Fruit fly (Drosophila melanogaster): Measurements from ENCODE around the gene PIG-K.
A peak's percentile ranks its signal among the peaks of the same experiment; 100 is the strongest.

PIG-K gene

DNA sequence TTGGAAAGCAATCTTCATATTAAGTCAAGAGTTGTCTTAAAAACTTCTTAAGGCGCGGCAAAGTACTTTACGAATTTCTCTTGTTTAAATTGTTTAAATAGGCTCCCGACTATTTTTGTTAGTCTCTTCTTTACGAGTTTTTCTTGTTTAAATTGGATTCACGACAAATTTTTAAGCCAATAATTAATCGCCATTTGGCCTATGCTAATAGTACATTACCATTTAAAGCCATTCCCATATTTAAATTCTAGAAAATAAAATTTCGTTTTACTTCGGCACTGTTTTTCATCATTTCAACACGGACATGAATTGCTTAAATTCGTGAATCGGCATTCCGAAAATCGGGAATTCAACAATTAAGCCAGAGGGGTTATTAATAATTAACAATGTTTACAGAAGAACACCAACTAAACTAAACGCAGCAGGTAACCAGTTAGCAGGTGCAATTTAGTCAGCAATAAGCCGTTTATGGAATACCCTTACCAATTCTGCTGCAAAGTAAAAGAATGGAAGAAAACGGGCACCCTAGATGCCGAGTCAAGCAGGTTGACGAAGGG, 367 bp upstream of the PIG-K start (continued):
- TF ChIP-seq Dfd (GFP tag; optimal IDR thresholded peaks at IDR 0.05) (no peak), Sry-δ (GFP tag; optimal IDR thresholded peaks at IDR 0.05) (peak; percentile 26), E2f1 (GFP tag; IDR thresholded peaks at IDR 0.05) (peak; percentile 62), tgo (GFP tag; IDR thresholded peaks at IDR 0.05) (peak; percentile 54), CG32532 (GFP tag; IDR thresholded peaks at IDR 0.05) (peak; percentile 55; the same call in 1 of the 2 replicates), CG12155 (GFP tag; optimal IDR thresholded peaks at IDR 0.05) (peak; percentile 60), lab (GFP tag; optimal IDR thresholded peaks at IDR 0.05) (peak; percentile 72), CG31441 (GFP tag; IDR thresholded peaks at IDR 0.05) (peak; percentile 79), Ada2b (GFP tag; IDR thresholded peaks at IDR 0.05) (peak; percentile 51; the same call in 1 of the 2 replicates), grau (tag; optimal IDR thresholded peaks at IDR 0.05) (peak; percentile 80), Lim3 (GFP tag; IDR thresholded peaks at IDR 0.05) (no peak), fd3F (GFP tag; optimal IDR thresholded peaks at IDR 0.05) (peak; percentile 65)

DNA sequence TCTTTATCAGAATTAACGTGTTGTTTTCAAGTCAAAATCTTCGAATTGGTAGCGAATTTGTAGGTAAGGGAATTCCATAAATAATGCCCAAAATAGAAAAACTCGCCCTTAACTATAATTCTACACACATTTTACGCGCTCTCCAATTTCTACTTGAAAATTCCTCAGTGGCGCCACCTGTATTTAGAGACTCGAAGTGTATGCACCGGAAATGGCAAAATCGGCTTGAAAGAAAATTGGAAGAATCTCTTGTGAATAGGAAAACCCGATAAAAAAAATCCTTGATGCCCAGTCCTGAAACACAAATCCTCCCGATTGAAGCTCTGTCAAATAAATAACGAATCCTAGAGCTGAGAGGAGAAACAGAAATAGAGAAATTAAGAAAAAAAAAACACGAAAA, 3.3 kb downstream of the PIG-K start:
- TF ChIP-seq HHEX (GFP tag; optimal IDR thresholded peaks at IDR 0.05) (peak; percentile 70), Xbp1 (GFP tag; optimal IDR thresholded peaks at IDR 0.05) (peak; percentile 54), ken (GFP tag; IDR thresholded peaks at IDR 0.05) (peak; percentile 51; the same call in 2 of the 3 replicates), disco-r (GFP tag; optimal IDR thresholded peaks at IDR 0.05) (peak; percentile 35), CG15073 (GFP tag; optimal IDR thresholded peaks at IDR 0.05) (no peak), wor (GFP tag; IDR thresholded peaks at IDR 0.05) (no peak), HLHmδ (GFP tag; optimal IDR thresholded peaks at IDR 0.05) (peak; percentile 68), stc (GFP tag; IDR thresholded peaks at IDR 0.05) (peak; percentile 60), eve (GFP tag; optimal IDR thresholded peaks at IDR 0.05) (no peak), org-1 (GFP tag; optimal IDR thresholded peaks at IDR 0.05) (no peak), Ets65A (GFP tag) (peak; percentile 98), aop (GFP tag; IDR thresholded peaks at IDR 0.05) (no peak), Doc2 (GFP tag; IDR thresholded peaks at IDR 0.05) (no peak), CG33213 (GFP tag; optimal IDR thresholded peaks at IDR 0.05) (peak; percentile 77), CG16813 (GFP tag; IDR thresholded peaks at IDR 0.05; ENCODE audit: partially characterized antibody) (no peak), dan (GFP tag; IDR thresholded peaks at IDR 0.05) (no peak), sr (GFP tag; IDR thresholded peaks at IDR 0.05) (peak; percentile 74), NfI (GFP tag; optimal IDR thresholded peaks at IDR 0.05) (peak; percentile 89), gce (GFP tag; IDR thresholded peaks at IDR 0.05) (peak; percentile 79), CG11398 (GFP tag; optimal IDR thresholded peaks at IDR 0.05) (peak; percentile 66), CG10274 (GFP tag; optimal IDR thresholded peaks at IDR 0.05) (peak; percentile 48), CrebB (tag; optimal IDR thresholded peaks at IDR 0.05) (peak; percentile 61), HLH4C (GFP tag; IDR thresholded peaks at IDR 0.05; ENCODE audit: partially characterized antibody) (no peak), dimm (GFP tag; IDR thresholded peaks at IDR 0.05) (no peak), Med (GFP tag) (peak; percentile 96), Gug (GFP tag; IDR thresholded peaks at IDR 0.05) (no peak), ftz-f1 (GFP tag; optimal IDR thresholded peaks at IDR 0.05) (no peak), Stat92E (GFP tag; optimal IDR thresholded peaks at IDR 0.05) (no peak), tx (GFP tag; optimal IDR thresholded peaks at IDR 0.05) (no peak), gcm2 (GFP tag; optimal IDR thresholded peaks at IDR 0.05) (no peak), CG15601 (tag; optimal IDR thresholded peaks at IDR 0.05) (peak; percentile 46), Chrac-16 (GFP tag; optimal IDR thresholded peaks at IDR 0.05) (peak; percentile 35), cad (GFP tag; optimal IDR thresholded peaks at IDR 0.05) (no peak), YL-1 (GFP tag; optimal IDR thresholded peaks at IDR 0.05) (peak; percentile 57), chif (GFP tag; optimal IDR thresholded peaks at IDR 0.05) (peak; percentile 14 to 64), fu2 (GFP tag; optimal IDR thresholded peaks at IDR 0.05) (peak; percentile 20), maf-S (GFP tag; optimal IDR thresholded peaks at IDR 0.05) (peak; percentile 49), fd96Cb (tag; optimal IDR thresholded peaks at IDR 0.05) (peak; percentile 8), B-H1 (GFP tag; IDR thresholded peaks at IDR 0.05) (peak; percentile 40; the same call in 1 of the 3 replicates)
